Worm (Caenorhabditis elegans): ENCODE measurements around the gene C09E7.7.

- no peak for TF ChIP-seq lin-39 (tag; optimal IDR thresholded peaks at IDR 0.05)
- TF ChIP-seq nfya-1 (tag; optimal IDR thresholded peaks at IDR 0.05; ENCODE audit: insufficient read depth), result no peak
- no peak for TF ChIP-seq mdl-1 (tag; optimal IDR thresholded peaks at IDR 0.05)
- no peak for TF ChIP-seq sea-2 (GFP tag; optimal IDR thresholded peaks at IDR 0.05)
- no peak for TF ChIP-seq unc-39 (tag; optimal IDR thresholded peaks at IDR 0.05)
- TF ChIP-seq ama-1 (optimal IDR thresholded peaks at IDR 0.05), result no peak
- no peak for TF ChIP-seq snpc-4 (tag; optimal IDR thresholded peaks at IDR 0.05)
- no peak for TF ChIP-seq elt-3 (tag; optimal IDR thresholded peaks at IDR 0.05)
- no peak for TF ChIP-seq R02D3.7 (tag; optimal IDR thresholded peaks at IDR 0.05)
- no peak for TF ChIP-seq elt-1 (tag; optimal IDR thresholded peaks at IDR 0.05)
- TF ChIP-seq nhr-77 (tag; optimal IDR thresholded peaks at IDR 0.05), result no peak
- TF ChIP-seq pha-4 (tag; optimal IDR thresholded peaks at IDR 0.05), result no peak
These were observed 7.4 kb upstream of the C09E7.7 start, which contains the start of gene C09E7.8 for ce11 chrIII:6558487-6558886.
